Worm (Caenorhabditis elegans) whole organism, young adult: ENCODE data around the gene fbxl-5.

ENCODE experiments used
- B0019.2 ChIP-seq: fragments of 200-800 bp; sonication (Bioruptor generic); conservative IDR thresholded peaks from 2 replicates; pipeline ENCODE4 v1.3.6; 2022; ENCODE audit warnings: missing genetic modification reagents, missing genetic modification characterization, missing compliant biosample characterization
- C06A6.2 ChIP-seq: fragments of 200-800 bp; sonication (Bioruptor generic); conservative IDR thresholded peaks from 2 replicates; pipeline ENCODE4 v1.3.6; 2022; ENCODE audit warnings: missing genetic modification characterization, missing compliant biosample characterization
- C17E4.6 ChIP-seq: fragments of 200-800 bp; sonication (Bioruptor generic); IDR thresholded peaks from 2 replicates; pipeline ENCODE4 v1.3.6; 2022; ENCODE audit warnings: missing genetic modification reagents, missing genetic modification characterization, missing compliant biosample characterization
- F37B4.10 ChIP-seq: fragments of 200-800 bp; sonication (Bioruptor generic); IDR thresholded peaks from 2 replicates; pipeline ENCODE4 v1.3.6; 2022; ENCODE audit warnings: missing genetic modification characterization, missing compliant biosample characterization
- F39B2.1 ChIP-seq: fragments of 200-800 bp; sonication (Bioruptor generic); IDR thresholded peaks from 2 replicates; pipeline ENCODE4 v1.3.6; 2022; ENCODE audit warnings: missing genetic modification reagents, missing genetic modification characterization, missing compliant biosample characterization
- F55B11.4 ChIP-seq: sonication (generic microtip); optimal IDR thresholded peaks from 2 replicates; lab custom pipeline; 2016; ENCODE audit warnings: missing compliant biosample characterization, missing genetic modification characterization, borderline replicate concordance; ENCODE audit not compliant: insufficient read depth
- F57A8.1 ChIP-seq: fragments of 200-800 bp; sonication (Bioruptor generic); optimal IDR thresholded peaks from 2 replicates; lab custom pipeline; 2018; ENCODE audit warnings: mild to moderate bottlenecking, missing genetic modification characterization, moderate library complexity, missing compliant biosample characterization
- Y79H2A.3 ChIP-seq: fragments of 200-800 bp; sonication (Bioruptor generic); conservative IDR thresholded peaks from 2 replicates; pipeline ENCODE4 v1.3.6; 2022; ENCODE audit warnings: missing genetic modification reagents, missing genetic modification characterization, missing compliant biosample characterization
- Y95B8A.8 ChIP-seq: fragments of 200-800 bp; sonication (Bioruptor generic); IDR thresholded peaks from 2 replicates; pipeline ENCODE4 v1.3.6; 2022; ENCODE audit warnings: missing genetic modification reagents, missing genetic modification characterization, missing compliant biosample characterization
- ZK185.1 ChIP-seq: sonication (generic microtip); optimal IDR thresholded peaks from 2 replicates; lab custom pipeline; 2016; ENCODE audit warnings: mild to moderate bottlenecking, missing genetic modification characterization, missing compliant biosample characterization; ENCODE audit not compliant: poor library complexity, severe bottlenecking
- aptf-2 ChIP-seq: fragments of 200-800 bp; sonication (Bioruptor generic); conservative IDR thresholded peaks from 2 replicates; pipeline ENCODE4 v1.3.6; 2022; ENCODE audit warnings: missing genetic modification reagents, missing genetic modification characterization, missing compliant biosample characterization
- aptf-3 ChIP-seq: fragments of 200-800 bp; sonication (Bioruptor generic); IDR thresholded peaks from 2 replicates; pipeline ENCODE4 v1.3.6; 2022; ENCODE audit warnings: missing genetic modification characterization, missing compliant biosample characterization
- atf-7 ChIP-seq: sonication (generic microtip); optimal IDR thresholded peaks from 2 replicates; lab custom pipeline; 2017; ENCODE audit warnings: mild to moderate bottlenecking, missing genetic modification characterization, missing compliant biosample characterization
- athp-1 ChIP-seq: sonication (generic microtip); optimal IDR thresholded peaks from 2 replicates; lab custom pipeline; 2017; ENCODE audit warnings: mild to moderate bottlenecking, missing genetic modification characterization, missing compliant biosample characterization
- attf-5 ChIP-seq: fragments of 200-800 bp; sonication (Bioruptor generic); optimal IDR thresholded peaks from 2 replicates; lab custom pipeline; 2018; ENCODE audit warnings: mild to moderate bottlenecking, missing genetic modification characterization, missing compliant biosample characterization
- bed-1 ChIP-seq: fragments of 200-800 bp; sonication (Bioruptor generic); IDR thresholded peaks from 2 replicates; pipeline ENCODE4 v1.3.6; 2022; ENCODE audit warnings: missing genetic modification reagents, missing genetic modification characterization, missing compliant biosample characterization
- cebp-1 ChIP-seq, 2 experiments: fragments of 200-800 bp in 1 of 2; sonication (Bioruptor generic) in 1 of 2; sonication (generic microtip) in 1 of 2; IDR thresholded peaks in 1 of 2; optimal IDR thresholded peaks in 1 of 2; 2 replicates each; pipeline versions ENCODE4 v1.3.6 to Lab custom; 2017 to 2022; ENCODE audit warnings: missing compliant biosample characterization in 2 of 2, missing genetic modification characterization in 2 of 2, mild to moderate bottlenecking in 1 of 2, missing genetic modification reagents in 1 of 2, moderate library complexity in 1 of 2
- ceh-100 ChIP-seq: fragments of 200-800 bp; sonication (Bioruptor generic); IDR thresholded peaks from 2 replicates; pipeline ENCODE4 v1.3.6; 2022; ENCODE audit warnings: missing genetic modification reagents, missing genetic modification characterization, missing compliant biosample characterization
- ceh-58 ChIP-seq: fragments of 200-800 bp; sonication (Bioruptor generic); IDR thresholded peaks from 2 replicates; pipeline ENCODE4 v1.3.6; 2022; ENCODE audit warnings: missing genetic modification characterization, missing compliant biosample characterization
- chd-7 ChIP-seq: sonication (generic microtip); optimal IDR thresholded peaks from 2 replicates; lab custom pipeline; 2016; ENCODE audit warnings: mild to moderate bottlenecking, missing genetic modification characterization, moderate library complexity, missing compliant biosample characterization
- dox-1 ChIP-seq: fragments of 200-800 bp; sonication (Bioruptor generic); IDR thresholded peaks from 2 replicates; pipeline ENCODE4 v1.3.6; 2022; ENCODE audit warnings: missing genetic modification reagents, missing genetic modification characterization, missing compliant biosample characterization
- dpff-1 ChIP-seq: sonication (generic microtip); optimal IDR thresholded peaks from 2 replicates; lab custom pipeline; 2017; ENCODE audit warnings: mild to moderate bottlenecking, missing genetic modification characterization, missing compliant biosample characterization
- dpl-1 ChIP-seq: fragments of 150-350 bp; optimal IDR thresholded peaks from 2 replicates; lab custom pipeline; 2014; ENCODE audit warnings: missing biosample characterization, missing genetic modification reagents, missing genetic modification characterization
- fkh-3 ChIP-seq: sonication (generic microtip); optimal IDR thresholded peaks from 2 replicates; lab custom pipeline; 2016; ENCODE audit warnings: mild to moderate bottlenecking, missing genetic modification characterization, missing compliant biosample characterization
- hlh-12 ChIP-seq: sonication (generic microtip); optimal IDR thresholded peaks from 2 replicates; lab custom pipeline; 2016; ENCODE audit warnings: missing genetic modification characterization, missing compliant biosample characterization
- hrde-1 ChIP-seq: sonication (generic microtip); optimal IDR thresholded peaks from 2 replicates; lab custom pipeline; 2016; ENCODE audit warnings: missing genetic modification characterization, mild to moderate bottlenecking, missing compliant biosample characterization, moderate library complexity, missing genotype, missing genetic modification reagents, borderline replicate concordance
- hsf-1 ChIP-seq: fragments of 200-800 bp; sonication (Bioruptor generic); IDR thresholded peaks from 2 replicates; pipeline ENCODE4 v1.3.6; 2022; ENCODE audit warnings: missing genetic modification reagents, missing genetic modification characterization, missing compliant biosample characterization
- let-607 ChIP-seq, 2 experiments: fragments of 200-800 bp in 1 of 2; sonication (Bioruptor generic) in 1 of 2; sonication (generic microtip) in 1 of 2; optimal IDR thresholded peaks; 2 replicates each; lab custom pipeline; 2016 to 2018; ENCODE audit warnings: mild to moderate bottlenecking in 2 of 2, missing compliant biosample characterization in 2 of 2, missing genetic modification characterization in 2 of 2, moderate library complexity in 2 of 2, missing genotype in 1 of 2
- lin-54 ChIP-seq: fragments of 200-800 bp; sonication (Bioruptor generic); optimal IDR thresholded peaks from 2 replicates; lab custom pipeline; 2018; ENCODE audit warnings: mild to moderate bottlenecking, missing genetic modification characterization, missing compliant biosample characterization
- lir-1 ChIP-seq: fragments of 200-800 bp; sonication (Bioruptor generic); conservative IDR thresholded peaks from 2 replicates; pipeline ENCODE4 v1.3.6; 2022; ENCODE audit warnings: missing genetic modification reagents, missing genetic modification characterization, missing compliant biosample characterization
- mcd-1 ChIP-seq: fragments of 200-800 bp; sonication (Bioruptor generic); IDR thresholded peaks from 2 replicates; pipeline ENCODE4 v1.3.6; 2022; ENCODE audit warnings: missing genetic modification reagents, missing genetic modification characterization, missing compliant biosample characterization
- mxl-1 ChIP-seq: sonication (generic microtip); optimal IDR thresholded peaks from 2 replicates; lab custom pipeline; 2016; ENCODE audit warnings: missing genetic modification characterization, missing compliant biosample characterization
- pbrm-1 ChIP-seq: fragments of 200-800 bp; sonication (Bioruptor generic); IDR thresholded peaks from 2 replicates; pipeline ENCODE4 v1.3.6; 2022; ENCODE audit warnings: missing genetic modification reagents, missing genetic modification characterization, missing compliant biosample characterization
- pha-4 ChIP-seq: fragments of 150-350 bp; sonication (generic microtip); optimal IDR thresholded peaks from 2 replicates; lab custom pipeline; 2014; ENCODE audit warnings: missing biosample characterization, missing genetic modification reagents, missing genetic modification characterization
- rcor-1 ChIP-seq: fragments of 200-800 bp; sonication (Bioruptor generic); IDR thresholded peaks from 2 replicates; pipeline ENCODE4 v1.3.6; 2022; ENCODE audit warnings: missing genetic modification reagents, missing genetic modification characterization, missing compliant biosample characterization
- repo-1 ChIP-seq: sonication (generic microtip); optimal IDR thresholded peaks from 2 replicates; lab custom pipeline; 2017; ENCODE audit warnings: mild to moderate bottlenecking, missing genetic modification characterization, missing compliant biosample characterization
- sea-2 ChIP-seq: fragments of 200-800 bp; sonication (Bioruptor generic); IDR thresholded peaks from 2 replicates; pipeline ENCODE4 v1.3.6; 2022; ENCODE audit warnings: missing genetic modification characterization, missing compliant biosample characterization
- snpc-3.4 ChIP-seq: sonication (generic microtip); optimal IDR thresholded peaks from 2 replicates; lab custom pipeline; 2017; ENCODE audit warnings: missing genetic modification characterization, mild to moderate bottlenecking, missing compliant biosample characterization, antibody characterized with exemption, moderate library complexity, missing genotype, missing genetic modification reagents
- somi-1 ChIP-seq: fragments of 200-800 bp; sonication (Bioruptor generic); optimal IDR thresholded peaks from 2 replicates; lab custom pipeline; 2018; ENCODE audit warnings: mild to moderate bottlenecking, missing genetic modification characterization, missing compliant biosample characterization
- sptf-2 ChIP-seq: fragments of 200-800 bp; sonication (Bioruptor generic); optimal IDR thresholded peaks from 2 replicates; lab custom pipeline; 2018; ENCODE audit warnings: mild to moderate bottlenecking, missing genetic modification characterization, missing compliant biosample characterization
- tbx-9 ChIP-seq: sonication (generic microtip); optimal IDR thresholded peaks from 2 replicates; lab custom pipeline; 2016; ENCODE audit warnings: borderline replicate concordance, missing genetic modification characterization, inconsistent platforms, missing compliant biosample characterization
- ztf-26 ChIP-seq: sonication (generic microtip); optimal IDR thresholded peaks from 2 replicates; lab custom pipeline; 2017; ENCODE audit warnings: missing genetic modification characterization, missing compliant biosample characterization

The fbxl-5 gene

ce11 chrV:7705316-7705715, 37.4 kb upstream of the fbxl-5 start, which contains the start of gene srw-3 (continued):
- TF ChIP-seq Y95B8A.8 (GFP tag; lab: Robert Waterston, UW): no peak
- TF ChIP-seq, all 124 proteins: peak for 0

ce11 chrV:7708525-7708924, 34.2 kb upstream of the fbxl-5 start, which contains the start of gene ZK105.11:
TSS of gene ZK105.11 (minus strand) at chrV:7708625.
- TF ChIP-seq dox-1 (GFP tag; lab: Robert Waterston, UW) (no peak), ceh-100 (GFP tag; lab: Robert Waterston, UW) (no peak), mxl-1 (tag; lab: Kevin White, UChicago) (no peak), aptf-3 (GFP tag; lab: Robert Waterston, UW) (no peak), snpc-3.4 (no peak), atf-7 (tag; lab: Kevin White, UChicago) (no peak), athp-1 (tag; lab: Kevin White, UChicago) (no peak), attf-5 (GFP tag; lab: Kevin White, UChicago) (no peak), C06A6.2 (no peak), pbrm-1 (GFP tag; lab: Robert Waterston, UW) (no peak), bed-1 (GFP tag; lab: Robert Waterston, UW) (no peak), ceh-58 (GFP tag; lab: Robert Waterston, UW) (no peak), chd-7 (tag; lab: Kevin White, UChicago) (no peak), lir-1 (no peak)

ce11 chrV:7713072-7713471, 29.6 kb upstream of the fbxl-5 start, which contains the start of gene ZK105.13:
TSS of gene ZK105.13 (minus strand) at chrV:7713172.
- TF ChIP-seq lin-54: no peak

ce11 chrV:7713691-7714090, 29.0 kb upstream of the fbxl-5 start, which contains the start of gene ZK105.1:
TSS of gene ZK105.1 (plus strand) at chrV:7713991.
- TF ChIP-seq sptf-2 (GFP tag; lab: Kevin White, UChicago) (no peak), ztf-26 (no peak), C06A6.2 (no peak), F55B11.4 (tag; lab: Kevin White, UChicago) (no peak), athp-1 (tag; lab: Kevin White, UChicago) (no peak), Y95B8A.8 (GFP tag; lab: Robert Waterston, UW) (no peak), mxl-1 (tag; lab: Kevin White, UChicago) (no peak), C17E4.6 (GFP tag; lab: Robert Waterston, UW) (no peak), F37B4.10 (GFP tag; lab: Robert Waterston, UW) (no peak), rcor-1 (GFP tag; lab: Robert Waterston, UW) (no peak), Y79H2A.3 (no peak), repo-1 (no peak)

ce11 chrV:7716034-7716433, 26.7 kb upstream of the fbxl-5 start, which contains the start of gene ZK105.12:
TSS of gene ZK105.12 (minus strand) at chrV:7716134.
- TF ChIP-seq lin-54 (no peak), dpl-1 (GFP tag; lab: Kevin White, UChicago) (no peak), sea-2 (GFP tag; lab: Robert Waterston, UW) (no peak), fkh-3 (no peak), pha-4 (tag; lab: Kevin White, UChicago) (no peak), aptf-2 (GFP tag; lab: Robert Waterston, UW) (no peak), mcd-1 (no peak), somi-1 (GFP tag; lab: Kevin White, UChicago) (no peak), ZK185.1 (no peak), F39B2.1 (no peak), let-607 (tag; optimal IDR thresholded peaks at IDR 0.05; lab: Kevin White, UChicago) (no peak), hlh-12 (no peak), hsf-1 (GFP tag; lab: Robert Waterston, UW) (no peak), F57A8.1 (no peak), dpff-1 (tag; lab: Kevin White, UChicago) (no peak), hrde-1 (tag; lab: Kevin White, UChicago) (no peak), tbx-9 (no peak), cebp-1 (GFP tag; IDR thresholded peaks at IDR 0.05; lab: Robert Waterston, UW) (no peak), cebp-1 (tag; optimal IDR thresholded peaks at IDR 0.05; lab: Kevin White, UChicago) (no peak), B0019.2 (GFP tag; lab: Robert Waterston, UW) (no peak)
